Worm (Caenorhabditis elegans): ENCODE measurements around the gene mrps-11.

Gene mrps-11

ce11 chrV:12475360-12475759 lies 19.1 kb downstream of the mrps-11 start:
- TF ChIP-seq elt-2 (tag; optimal IDR thresholded peaks at IDR 0.05) (peak; percentile 74), lin-35 (GFP tag; optimal IDR thresholded peaks at IDR 0.05) (peak in 1 of 2 experiments; percentile 13), swsn-7 (tag; optimal IDR thresholded peaks at IDR 0.05) (no peak)

DNA sequence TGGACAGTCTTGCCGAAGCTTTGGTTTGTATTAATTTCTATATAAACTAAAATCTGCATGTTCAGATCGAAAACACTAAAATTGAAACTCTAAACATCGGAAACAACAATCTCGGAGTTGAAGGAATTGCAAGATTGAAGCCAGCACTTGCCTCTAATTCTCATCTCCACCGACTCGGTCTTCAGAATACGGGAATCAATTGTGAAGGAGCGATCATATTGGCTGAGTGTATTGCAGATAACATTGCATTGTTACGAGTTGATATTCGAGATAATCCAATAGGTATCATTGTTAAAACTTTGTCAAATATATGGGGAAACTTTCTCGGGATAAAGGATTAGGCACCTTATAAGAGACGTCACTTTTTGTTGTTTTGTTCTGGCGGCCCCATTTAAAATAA lies 24.1 kb downstream of the mrps-11 start:
- no peak for TF ChIP-seq unc-86 (tag; optimal IDR thresholded peaks at IDR 0.05)
- TF ChIP-seq nhr-237 (tag; optimal IDR thresholded peaks at IDR 0.05), result no peak
- no peak for TF ChIP-seq mab-9 (GFP tag; IDR thresholded peaks at IDR 0.05)
- no peak for TF ChIP-seq efl-1 (optimal IDR thresholded peaks at IDR 0.05)
- no peak for TF ChIP-seq efl-1 (GFP tag; optimal IDR thresholded peaks at IDR 0.05 in 1 of 2)
- TF ChIP-seq aha-1 (tag; optimal IDR thresholded peaks at IDR 0.05), result no peak
- TF ChIP-seq fos-1 (tag; optimal IDR thresholded peaks at IDR 0.05), result no peak
- TF ChIP-seq elt-2 (tag; optimal IDR thresholded peaks at IDR 0.05), result no peak
- TF ChIP-seq hlh-4 (tag; optimal IDR thresholded peaks at IDR 0.05), result no peak
- TF ChIP-seq tbx-2 (tag; optimal IDR thresholded peaks at IDR 0.05), result no peak
- TF ChIP-seq lin-14 (GFP tag; optimal IDR thresholded peaks at IDR 0.05), result no peak
- no peak for TF ChIP-seq ets-5 (GFP tag; IDR thresholded peaks at IDR 0.05)

DNA sequence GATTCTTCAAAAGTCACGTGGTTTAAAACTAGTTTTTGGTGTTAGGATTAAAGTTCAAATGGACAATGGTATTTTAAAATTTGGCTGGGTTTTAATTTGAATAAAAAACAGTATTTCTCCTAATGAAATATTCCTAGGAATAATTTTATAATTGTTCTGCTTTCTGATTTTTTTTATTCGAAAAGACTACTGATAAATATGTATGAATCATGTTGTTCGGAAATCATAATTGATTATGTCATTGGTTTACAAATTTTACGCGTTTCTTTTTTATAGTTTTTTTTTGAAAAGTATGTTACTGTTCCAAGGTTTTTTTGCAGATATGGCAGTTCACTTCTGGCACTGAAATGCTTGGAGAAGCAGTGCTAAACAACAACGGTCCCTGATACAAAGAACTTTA lies 26.1 kb downstream of the mrps-11 start, which contains the start of gene F28C1.3:
TSS of gene F28C1.3 (plus strand) at position 301 of the 400 bp plus-strand sequence.
- no peak for TF ChIP-seq lir-3 (tag; optimal IDR thresholded peaks at IDR 0.05; ENCODE audit: poor library complexity)
- no peak for TF ChIP-seq alr-1 (tag; optimal IDR thresholded peaks at IDR 0.05; ENCODE audit: borderline replicate concordance)
- TF ChIP-seq fkh-10 (GFP tag; optimal IDR thresholded peaks at IDR 0.05), result no peak
- no peak for TF ChIP-seq mdl-1 (tag; optimal IDR thresholded peaks at IDR 0.05)
- TF ChIP-seq tbx-2 (tag; optimal IDR thresholded peaks at IDR 0.05), result no peak
- TF ChIP-seq egl-13 (tag; optimal IDR thresholded peaks at IDR 0.05), result no peak
- no peak for TF ChIP-seq hlh-17 (GFP tag; optimal IDR thresholded peaks at IDR 0.05; ENCODE audit: borderline replicate concordance)
- no peak for TF ChIP-seq ceh-90 (tag; optimal IDR thresholded peaks at IDR 0.05)
- no peak for TF ChIP-seq pag-3 (tag; optimal IDR thresholded peaks at IDR 0.05; ENCODE audit: borderline replicate concordance, insufficient read depth)
- no peak for TF ChIP-seq rnt-1 (tag; optimal IDR thresholded peaks at IDR 0.05)
- TF ChIP-seq ceh-8 (GFP tag; optimal IDR thresholded peaks at IDR 0.05), result no peak
- TF ChIP-seq lin-35 (GFP tag; optimal IDR thresholded peaks at IDR 0.05), result no peak
- no peak for TF ChIP-seq ztf-11 (tag; optimal IDR thresholded peaks at IDR 0.05)

- TF ChIP-seq pqm-1 (tag; optimal IDR thresholded peaks at IDR 0.05) (peak; percentile 29), pax-3 (tag; optimal IDR thresholded peaks at IDR 0.05) (peak; percentile 5), lin-35 (GFP tag; optimal IDR thresholded peaks at IDR 0.05) (peak in 1 of 2 experiments; percentile 19), lin-14 (GFP tag; optimal IDR thresholded peaks at IDR 0.05) (peak; percentile 26), nhr-20 (tag; optimal IDR thresholded peaks at IDR 0.05) (peak; percentile 8), elt-2 (tag; optimal IDR thresholded peaks at IDR 0.05) (peak; percentile 67), irx-1 (tag; optimal IDR thresholded peaks at IDR 0.05) (no peak), skn-1 (tag; optimal IDR thresholded peaks at IDR 0.05) (no peak)
Measured at ce11 chrV:12467755-12468154, 26.7 kb downstream of the mrps-11 start.

- TF ChIP-seq lin-14 (GFP tag; optimal IDR thresholded peaks at IDR 0.05) (peak; percentile 20), ceh-63 (GFP tag; optimal IDR thresholded peaks at IDR 0.05) (no peak)
Measured at ce11 chrV:12466653-12467052, 27.8 kb downstream of the mrps-11 start.

DNA sequence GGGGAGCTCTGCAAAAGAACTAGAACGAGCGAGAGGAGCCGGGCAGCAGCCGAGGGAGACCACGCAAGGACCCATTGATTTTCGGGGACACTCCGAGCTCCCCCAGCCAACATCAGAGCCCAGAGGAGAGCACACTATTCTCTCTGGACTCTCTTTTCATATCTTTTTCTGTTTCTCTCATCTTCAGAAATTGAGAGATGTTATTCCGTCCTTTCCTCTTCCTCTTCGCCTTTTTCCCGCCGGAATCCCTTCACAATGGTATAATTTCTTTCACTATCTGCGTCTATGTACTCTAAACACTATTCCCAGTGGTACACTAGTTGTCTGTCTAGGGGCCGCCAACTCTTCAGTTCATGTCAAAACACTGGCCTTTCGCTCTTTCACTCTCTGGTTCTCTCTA lies 29.0 kb downstream of the mrps-11 start:
- TF ChIP-seq hlh-17 (GFP tag; optimal IDR thresholded peaks at IDR 0.05; ENCODE audit: borderline replicate concordance) (no peak), pag-3 (tag; optimal IDR thresholded peaks at IDR 0.05; ENCODE audit: borderline replicate concordance, insufficient read depth) (no peak), fkh-10 (GFP tag; optimal IDR thresholded peaks at IDR 0.05) (peak; percentile 96), nhr-20 (tag; optimal IDR thresholded peaks at IDR 0.05) (peak; percentile 85), sup-37 (GFP tag; optimal IDR thresholded peaks at IDR 0.05) (peak; percentile 16), F16B12.6 (tag; optimal IDR thresholded peaks at IDR 0.05) (no peak), nhr-28 (tag; optimal IDR thresholded peaks at IDR 0.05) (no peak), efl-3 (GFP tag; optimal IDR thresholded peaks at IDR 0.05) (no peak), ceh-8 (GFP tag; optimal IDR thresholded peaks at IDR 0.05) (peak; percentile 65), egl-13 (tag; optimal IDR thresholded peaks at IDR 0.05) (peak; percentile 91), tbx-2 (tag; optimal IDR thresholded peaks at IDR 0.05) (peak; percentile 90), ztf-11 (tag; optimal IDR thresholded peaks at IDR 0.05) (no peak), jun-1 (tag; optimal IDR thresholded peaks at IDR 0.05) (peak; percentile 36), tlp-1 (tag; optimal IDR thresholded peaks at IDR 0.05) (no peak), nhr-11 (tag; optimal IDR thresholded peaks at IDR 0.05) (peak; percentile 49), lin-35 (GFP tag; optimal IDR thresholded peaks at IDR 0.05) (peak; percentile 56 to 63), ztf-4 (tag; optimal IDR thresholded peaks at IDR 0.05) (peak; percentile 76), lir-3 (tag; optimal IDR thresholded peaks at IDR 0.05; ENCODE audit: poor library complexity) (peak; percentile 65), blmp-1 (tag; optimal IDR thresholded peaks at IDR 0.05) (peak; percentile 80), lin-14 (GFP tag; optimal IDR thresholded peaks at IDR 0.05) (peak; percentile 99), hlh-4 (tag; optimal IDR thresholded peaks at IDR 0.05) (no peak), skn-1 (tag; optimal IDR thresholded peaks at IDR 0.05) (peak; percentile 45)

Measured in whole organism, L1 larva.